Fruit fly (Drosophila melanogaster): ENCODE measurements around the gene Ziz.
A peak's percentile ranks its signal among the peaks of the same experiment; 100 is the strongest.

Gene Ziz

dm6 chr2L:7534917-7535316, 38.8 kb upstream of the Ziz start (continued):
- peak; percentile 27 for TF ChIP-seq Bteb2 (GFP tag; optimal IDR thresholded peaks at IDR 0.05)
- peak; percentile 75 for TF ChIP-seq CG13123 (GFP tag; optimal IDR thresholded peaks at IDR 0.05)
- 0 out of 2 replicates have a peak, but pooled peaks have one; percentile 38 for TF ChIP-seq Nf-YA (GFP tag; IDR thresholded peaks at IDR 0.05)
- 0 out of 2 replicates have a peak, but pooled peaks have one; percentile 32 for TF ChIP-seq aop (GFP tag; IDR thresholded peaks at IDR 0.05)
- TF ChIP-seq maf-S (GFP tag; optimal IDR thresholded peaks at IDR 0.05) = peak; percentile 80
- TF ChIP-seq sna (GFP tag; IDR thresholded peaks at IDR 0.05; ENCODE audit: partially characterized antibody) = no peak
- TF ChIP-seq CG9797 (GFP tag; optimal IDR thresholded peaks at IDR 0.05) = no peak
- peak; percentile 56; the same call in 1 of the 3 replicates for TF ChIP-seq CG7357 (GFP tag; IDR thresholded peaks at IDR 0.05)
- peak; percentile 78 for TF ChIP-seq Blimp-1 (GFP tag; optimal IDR thresholded peaks at IDR 0.05)
- TF ChIP-seq mld (GFP tag; IDR thresholded peaks at IDR 0.05; ENCODE audit: partially characterized antibody) = no peak
- peak; percentile 63 for TF ChIP-seq CG12155 (GFP tag; optimal IDR thresholded peaks at IDR 0.05)
- no peak for TF ChIP-seq rib (GFP tag; IDR thresholded peaks at IDR 0.05)
- no peak for TF ChIP-seq CG3995 (GFP tag; optimal IDR thresholded peaks at IDR 0.05)
- peak; percentile 80 for TF ChIP-seq CG15269 (tag; optimal IDR thresholded peaks at IDR 0.05)
- peak; percentile 68 to 81 for TF ChIP-seq Pdp1 (GFP tag; optimal IDR thresholded peaks at IDR 0.05)
- peak; percentile 85 for TF ChIP-seq CG1024 (GFP tag; IDR thresholded peaks at IDR 0.05)
- TF ChIP-seq CG30403 (GFP tag; optimal IDR thresholded peaks at IDR 0.05) = peak; percentile 84
- TF ChIP-seq Lhr (GFP tag; optimal IDR thresholded peaks at IDR 0.05) = peak; percentile 94
- TF ChIP-seq dpn (GFP tag; optimal IDR thresholded peaks at IDR 0.05) = peak; percentile 86 to 90
- peak; percentile 68 for TF ChIP-seq fd3F (GFP tag; optimal IDR thresholded peaks at IDR 0.05)
- peak; percentile 18 for TF ChIP-seq Ssrp (tag; optimal IDR thresholded peaks at IDR 0.05)
- peak; percentile 74 for TF ChIP-seq Atf-2 (GFP tag; optimal IDR thresholded peaks at IDR 0.05)
- TF ChIP-seq Awh (GFP tag; IDR thresholded peaks at IDR 0.05) = peak; percentile 83
- TF ChIP-seq p53 (GFP tag; optimal IDR thresholded peaks at IDR 0.05) = peak; percentile 57
- TF ChIP-seq caup (GFP tag; optimal IDR thresholded peaks at IDR 0.05; ENCODE audit: severe bottlenecking) = peak; percentile 84
- TF ChIP-seq Lim3 (GFP tag; IDR thresholded peaks at IDR 0.05) = no peak
- peak; percentile 52; the same call in 1 of the 3 replicates for TF ChIP-seq CG2889 (GFP tag; IDR thresholded peaks at IDR 0.05)
- TF ChIP-seq Abd-B (GFP tag; optimal IDR thresholded peaks at IDR 0.05) = no peak
- TF ChIP-seq row (GFP tag; IDR thresholded peaks at IDR 0.05) = peak; percentile 49
- TF ChIP-seq CG42726 (GFP tag; IDR thresholded peaks at IDR 0.05; ENCODE audit: partially characterized antibody) = peak; percentile 83
- TF ChIP-seq cato (GFP tag; optimal IDR thresholded peaks at IDR 0.05; ENCODE audit: borderline replicate concordance) = peak; percentile 57
- peak; percentile 30 for TF ChIP-seq ems (GFP tag; optimal IDR thresholded peaks at IDR 0.05)
- no peak for TF ChIP-seq CG11093 (GFP tag; IDR thresholded peaks at IDR 0.05)
- TF ChIP-seq CG9727 (GFP tag; optimal IDR thresholded peaks at IDR 0.05) = peak; percentile 60
- TF ChIP-seq tap (tag; optimal IDR thresholded peaks at IDR 0.05) = peak; percentile 39
- TF ChIP-seq CG2202 (tag; optimal IDR thresholded peaks at IDR 0.05) = peak; percentile 68
- TF ChIP-seq CG4360 (GFP tag; IDR thresholded peaks at IDR 0.05) = no peak
- peak; percentile 76 for TF ChIP-seq chm (GFP tag; IDR thresholded peaks at IDR 0.05)
- peak; percentile 61 for TF ChIP-seq CG2678 (tag; optimal IDR thresholded peaks at IDR 0.05)
- TF ChIP-seq Ets65A (GFP tag) = peak; percentile 96
- TF ChIP-seq CG1647 (GFP tag; optimal IDR thresholded peaks at IDR 0.05) = peak; percentile 57
- TF ChIP-seq fru (optimal IDR thresholded peaks at IDR 0.05) = no peak
- TF ChIP-seq CG13894 (tag; optimal IDR thresholded peaks at IDR 0.05) = peak; percentile 73
- TF ChIP-seq TFAM (GFP tag; optimal IDR thresholded peaks at IDR 0.05) = no peak
- TF ChIP-seq ttk (GFP tag; IDR thresholded peaks at IDR 0.05) = peak; percentile 59; the same call in 1 of the 2 replicates
- no peak for TF ChIP-seq lov (optimal IDR thresholded peaks at IDR 0.05)
- peak; percentile 86 for TF ChIP-seq lov (GFP tag; IDR thresholded peaks at IDR 0.05)
- peak; percentile 76 for TF ChIP-seq CG30431 (GFP tag; optimal IDR thresholded peaks at IDR 0.05)
- TF ChIP-seq CG33213 (GFP tag; optimal IDR thresholded peaks at IDR 0.05) = peak; percentile 91
- no peak for TF ChIP-seq yki (optimal IDR thresholded peaks at IDR 0.05)
- peak; percentile 92 for TF ChIP-seq Xbp1 (GFP tag; optimal IDR thresholded peaks at IDR 0.05)
- TF ChIP-seq CG10431 (GFP tag; optimal IDR thresholded peaks at IDR 0.05) = peak; percentile 25

Measured in whole organism, embryonic.